Fruit fly (Drosophila melanogaster) whole organism, embryonic: ENCODE measurements around the gene mAChR-B.

Experiments
- Awh ChIP-seq: fragments of 200-800 bp; sonication (Bioruptor generic); IDR thresholded peaks from 2 replicates; pipeline ENCODE4, ENCODE4 v1.3.6; 2022; ENCODE audit warnings: missing biosample characterization, missing genetic modification characterization
- Bteb2 ChIP-seq: fragments of 200-800 bp; sonication (Bioruptor generic); optimal IDR thresholded peaks from 2 replicates; lab custom pipeline; 2016; ENCODE audit warnings: missing biosample characterization, missing genetic modification characterization
- CG10209 ChIP-seq: fragments of 200-800 bp; sonication (Bioruptor generic); optimal IDR thresholded peaks from 3 replicates; lab custom pipeline; 2017; ENCODE audit warnings: missing biosample characterization, mild to moderate bottlenecking, missing genetic modification characterization, missing genetic modification reagents
- CG11695 ChIP-seq: fragments of 200-800 bp; sonication (Bioruptor generic); IDR thresholded peaks from 3 replicates; pipeline ENCODE4 v1.3.6; 2022; ENCODE audit warnings: missing biosample characterization, missing genetic modification characterization
- CG15479 ChIP-seq: fragments of 200-800 bp; sonication (Bioruptor generic); optimal IDR thresholded peaks from 3 replicates; lab custom pipeline; 2019; ENCODE audit warnings: missing biosample characterization, mild to moderate bottlenecking, missing genetic modification characterization, moderate library complexity
- CG15696 ChIP-seq: fragments of 200-800 bp; sonication (Bioruptor generic); optimal IDR thresholded peaks from 2 replicates; lab custom pipeline; 2019; ENCODE audit warnings: missing biosample characterization, mild to moderate bottlenecking, missing genetic modification characterization, moderate library complexity
- CG16813 ChIP-seq: fragments of 200-800 bp; sonication (Bioruptor generic); IDR thresholded peaks from 3 replicates; pipeline ENCODE4 v1.3.6; 2022; ENCODE audit warnings: missing biosample characterization, missing genetic modification characterization; ENCODE audit not compliant: partially characterized antibody
- CG2199 ChIP-seq: fragments of 200-800 bp; sonication (Bioruptor generic); IDR thresholded peaks from 3 replicates; pipeline ENCODE4 v1.3.6; 2022; ENCODE audit warnings: missing biosample characterization, missing genetic modification characterization
- CG3847 ChIP-seq: fragments of 200-800 bp; sonication (Bioruptor generic); IDR thresholded peaks from 2 replicates; pipeline ENCODE4 v1.3.6; 2022; ENCODE audit warnings: missing biosample characterization, missing genetic modification characterization
- CG42726 ChIP-seq: fragments of 200-800 bp; sonication (Bioruptor generic); IDR thresholded peaks from 2 replicates; pipeline ENCODE4 v1.3.6; 2022; ENCODE audit warnings: missing biosample characterization, missing genetic modification characterization; ENCODE audit not compliant: partially characterized antibody
- CG4328 ChIP-seq: fragments of 200-800 bp; sonication (Bioruptor generic); optimal IDR thresholded peaks from 3 replicates; lab custom pipeline; 2017; ENCODE audit warnings: missing biosample characterization, missing genetic modification reagents, missing genetic modification characterization
- CG4404 ChIP-seq: fragments of 200-800 bp; sonication (Bioruptor generic); IDR thresholded peaks from 2 replicates; pipeline ENCODE4 v1.3.6; 2022; ENCODE audit warnings: missing biosample characterization, missing genetic modification characterization
- CG4707 ChIP-seq: fragments of 200-800 bp; sonication (Bioruptor generic); optimal IDR thresholded peaks from 2 replicates; lab custom pipeline; 2018; ENCODE audit warnings: missing biosample characterization, mild to moderate bottlenecking, missing genetic modification characterization, moderate library complexity
- CG6689 ChIP-seq: fragments of 200-800 bp; sonication (Bioruptor generic); IDR thresholded peaks from 2 replicates; pipeline ENCODE4 v1.3.6; 2022; ENCODE audit warnings: missing biosample characterization, missing genetic modification characterization
- CG6791 ChIP-seq: fragments of 200-800 bp; sonication (Bioruptor generic); IDR thresholded peaks from 3 replicates; pipeline ENCODE4 v1.3.6; 2022; ENCODE audit warnings: missing biosample characterization, missing genetic modification characterization; ENCODE audit not compliant: partially characterized antibody
- CG7928 ChIP-seq: fragments of 200-800 bp; sonication (Bioruptor generic); optimal IDR thresholded peaks from 2 replicates; lab custom pipeline; 2017; ENCODE audit warnings: missing biosample characterization, mild to moderate bottlenecking, missing genetic modification characterization
- CG8290 ChIP-seq, 3 experiments: fragments of 200-800 bp; sonication (Bioruptor generic); optimal IDR thresholded peaks; 2 replicates each; lab custom pipeline; 2016 to 2019; ENCODE audit warnings: missing biosample characterization in 3 of 3, missing genetic modification characterization in 3 of 3, mild to moderate bottlenecking in 2 of 3, moderate library complexity in 1 of 3
- CG9727 ChIP-seq: fragments of 200-800 bp; sonication (Bioruptor generic); optimal IDR thresholded peaks from 3 replicates; lab custom pipeline; 2017; ENCODE audit warnings: missing biosample characterization, mild to moderate bottlenecking, missing genetic modification characterization
- CTCF ChIP-seq: fragments of 200-800 bp; sonication (Bioruptor generic); optimal IDR thresholded peaks from 2 replicates; lab custom pipeline; 2017; ENCODE audit warnings: missing biosample characterization, mild to moderate bottlenecking, missing genetic modification characterization, moderate library complexity
- D19B ChIP-seq: fragments of 200-800 bp; sonication (Bioruptor generic); optimal IDR thresholded peaks from 2 replicates; lab custom pipeline; 2017; ENCODE audit warnings: missing biosample characterization, mild to moderate bottlenecking, missing genetic modification characterization
- E2f2 ChIP-seq: fragments of 200-800 bp; sonication (Bioruptor generic); IDR thresholded peaks from 2 replicates; pipeline ENCODE4 v1.3.6; 2022; ENCODE audit warnings: missing biosample characterization, missing genetic modification characterization
- Eip74EF ChIP-seq, 2 experiments: fragments of 200-800 bp in 1 of 2; fragments of >200 bp in 1 of 2; sonication (Bioruptor generic) in 1 of 2; optimal IDR thresholded peaks; 2 replicates each; lab custom pipeline; 2017 to 2019; ENCODE audit warnings: missing biosample characterization in 2 of 2, missing genetic modification characterization in 2 of 2, mild to moderate bottlenecking in 1 of 2, moderate library complexity in 1 of 2
- Fer2 ChIP-seq: fragments of 200-800 bp; sonication (Bioruptor generic); optimal IDR thresholded peaks from 2 replicates; lab custom pipeline; 2018; ENCODE audit warnings: missing biosample characterization, mild to moderate bottlenecking, missing genetic modification characterization, moderate library complexity
- HmgZ ChIP-seq: fragments of 200-800 bp; sonication (Bioruptor generic); optimal IDR thresholded peaks from 2 replicates; lab custom pipeline; 2018; ENCODE audit warnings: missing biosample characterization, mild to moderate bottlenecking, missing genetic modification characterization
- Hr78 ChIP-seq, 2 experiments: fragments of 200-800 bp in 1 of 2; fragments of >200 bp in 1 of 2; sonication (Bioruptor generic) in 1 of 2; optimal IDR thresholded peaks; 2 replicates each; lab custom pipeline; 2017 to 2019; ENCODE audit warnings: missing biosample characterization in 2 of 2, missing genetic modification characterization in 2 of 2, mild to moderate bottlenecking in 1 of 2, moderate library complexity in 1 of 2
- NC2β ChIP-seq: fragments of 200-800 bp; sonication (Bioruptor generic); optimal IDR thresholded peaks from 2 replicates; lab custom pipeline; 2016; ENCODE audit warnings: missing biosample characterization, missing genetic modification characterization
- Pdp1 ChIP-seq, 2 experiments: fragments of 200-800 bp; sonication (Bioruptor generic); optimal IDR thresholded peaks; 3 replicates each; lab custom pipeline; 2016; ENCODE audit warnings: missing biosample characterization in 2 of 2, missing genetic modification characterization in 2 of 2, mild to moderate bottlenecking in 1 of 2, moderate library complexity in 1 of 2
- Poxn ChIP-seq: fragments of 200-800 bp; sonication (Bioruptor generic); IDR thresholded peaks from 2 replicates; pipeline ENCODE4 v1.3.6; 2022; ENCODE audit warnings: missing biosample characterization, missing genetic modification characterization
- Ptx1 ChIP-seq: fragments of 200-800 bp; sonication (Bioruptor generic); IDR thresholded peaks from 2 replicates; pipeline ENCODE4 v1.3.6; 2022; ENCODE audit warnings: missing biosample characterization, missing genetic modification characterization
- Spps ChIP-seq: fragments of 200-800 bp; sonication (Bioruptor generic); optimal IDR thresholded peaks from 2 replicates; lab custom pipeline; 2018; ENCODE audit warnings: missing biosample characterization, mild to moderate bottlenecking, missing genetic modification characterization
- Ssrp ChIP-seq: fragments of 200-800 bp; sonication (Bioruptor generic); optimal IDR thresholded peaks from 2 replicates; lab custom pipeline; 2018; ENCODE audit warnings: missing biosample characterization, mild to moderate bottlenecking, missing genetic modification characterization, moderate library complexity
- TFAM ChIP-seq: fragments of 200-800 bp; sonication (Bioruptor generic); optimal IDR thresholded peaks from 2 replicates; lab custom pipeline; 2017; ENCODE audit warnings: missing biosample characterization, missing genetic modification characterization, inconsistent platforms
- amos ChIP-seq: fragments of 200-800 bp; sonication (Bioruptor generic); IDR thresholded peaks from 2 replicates; pipeline ENCODE4 v1.3.6; 2022; ENCODE audit warnings: missing biosample characterization, missing genetic modification characterization; ENCODE audit not compliant: partially characterized antibody
- ase ChIP-seq: fragments of 200-800 bp; sonication (Bioruptor generic); IDR thresholded peaks from 3 replicates; pipeline ENCODE4 v1.3.6; 2022; ENCODE audit warnings: missing biosample characterization, missing genetic modification characterization
- cg ChIP-seq: fragments of 200-800 bp; sonication (Bioruptor generic); optimal IDR thresholded peaks from 3 replicates; lab custom pipeline; 2019; ENCODE audit warnings: missing biosample characterization, mild to moderate bottlenecking, missing genetic modification characterization, moderate library complexity
- chif ChIP-seq, 2 experiments: fragments of 200-800 bp; sonication (Bioruptor generic); optimal IDR thresholded peaks; 3 replicates each; lab custom pipeline; 2016; ENCODE audit warnings: missing biosample characterization in 2 of 2, missing genetic modification characterization in 2 of 2
- chinmo ChIP-seq: fragments of 200-800 bp; sonication (Bioruptor generic); IDR thresholded peaks from 4 replicates; pipeline ENCODE4 v1.3.6; 2022; ENCODE audit warnings: missing biosample characterization, missing genetic modification characterization; ENCODE audit not compliant: partially characterized antibody
- crc ChIP-seq: fragments of 200-800 bp; sonication (Bioruptor generic); optimal IDR thresholded peaks from 2 replicates; lab custom pipeline; 2016; ENCODE audit warnings: missing biosample characterization, missing genetic modification characterization
- danr ChIP-seq: fragments of 200-800 bp; sonication (Bioruptor generic); IDR thresholded peaks from 2 replicates; pipeline ENCODE4 v1.3.6; 2022; ENCODE audit warnings: missing biosample characterization, missing genetic modification characterization
- exex ChIP-seq: fragments of 200-800 bp; sonication (Bioruptor generic); optimal IDR thresholded peaks from 4 replicates; lab custom pipeline; 2018; ENCODE audit warnings: missing biosample characterization, mild to moderate bottlenecking, missing genetic modification characterization, moderate library complexity
- grn ChIP-seq: fragments of 200-800 bp; sonication (Bioruptor generic); optimal IDR thresholded peaks from 3 replicates; lab custom pipeline; 2017; ENCODE audit warnings: missing biosample characterization, missing genetic modification characterization
- otp ChIP-seq: fragments of 200-800 bp; sonication (Bioruptor generic); IDR thresholded peaks from 3 replicates; pipeline ENCODE4, ENCODE4 v1.3.6; 2022; ENCODE audit warnings: missing biosample characterization, missing genetic modification characterization
- ro ChIP-seq: fragments of 200-800 bp; sonication (Bioruptor generic); IDR thresholded peaks from 2 replicates; pipeline ENCODE4 v1.3.6; 2022; ENCODE audit warnings: missing biosample characterization, missing genetic modification characterization
- so ChIP-seq: fragments of 200-800 bp; sonication (Bioruptor generic); IDR thresholded peaks from 3 replicates; pipeline ENCODE4 v1.3.6; 2022; ENCODE audit warnings: missing biosample characterization, missing genetic modification characterization
- sug ChIP-seq: fragments of 200-800 bp; optimal IDR thresholded peaks from 2 replicates; lab custom pipeline; 2019; ENCODE audit warnings: missing biosample characterization, mild to moderate bottlenecking, missing genetic modification characterization, moderate library complexity
- trh ChIP-seq: fragments of 200-800 bp; sonication (Bioruptor generic); optimal IDR thresholded peaks from 2 replicates; lab custom pipeline; 2016; ENCODE audit warnings: missing biosample characterization, missing genetic modification characterization
- vfl ChIP-seq: fragments of 200-800 bp; sonication (Bioruptor generic); optimal IDR thresholded peaks from 2 replicates; lab custom pipeline; 2016; ENCODE audit warnings: missing biosample characterization, missing genetic modification characterization
- zen ChIP-seq: fragments of 200-800 bp; sonication (Bioruptor generic); optimal IDR thresholded peaks from 3 replicates; lab custom pipeline; 2018; ENCODE audit warnings: missing biosample characterization, mild to moderate bottlenecking, missing genetic modification characterization, moderate library complexity
- zen2 ChIP-seq: fragments of 200-800 bp; sonication (Bioruptor generic); IDR thresholded peaks from 3 replicates; pipeline ENCODE4 v1.3.6; 2022; ENCODE audit warnings: missing biosample characterization, missing genetic modification characterization; ENCODE audit not compliant: partially characterized antibody
- zf30C ChIP-seq: fragments of 200-800 bp; sonication (Bioruptor generic); optimal IDR thresholded peaks from 3 replicates; lab custom pipeline; 2018; ENCODE audit warnings: missing biosample characterization, mild to moderate bottlenecking, missing genetic modification characterization

The mAChR-B gene

DNA sequence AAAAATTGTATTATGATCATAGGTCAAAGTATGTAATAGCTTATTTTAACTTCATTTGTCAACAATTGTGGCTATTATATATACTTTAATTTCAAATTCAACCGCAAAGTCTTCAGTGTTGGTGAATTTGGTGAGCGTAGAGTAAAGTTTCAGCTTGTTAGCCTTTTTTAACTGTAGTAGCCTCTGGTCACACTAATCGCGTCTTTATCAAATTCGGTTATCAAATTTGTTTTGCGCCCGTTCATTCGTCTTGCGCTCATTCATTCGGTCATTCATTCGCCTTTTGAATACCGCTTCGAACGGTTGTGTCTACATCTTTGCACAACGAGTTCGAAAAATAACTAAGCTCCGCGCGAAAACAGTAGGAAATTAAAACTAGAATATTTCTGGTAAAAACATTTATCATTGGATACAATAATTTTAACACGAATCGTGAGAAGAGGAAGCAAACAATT is 46.0 kb downstream of the mAChR-B start, which contains the start of gene puc (continued):
- peak in 1 of 2 experiments; percentile 35 for TF ChIP-seq Eip74EF (GFP tag; optimal IDR thresholded peaks at IDR 0.05; lab: Kevin White, UChicago)
- TF ChIP-seq CG7928 (GFP tag; lab: Kevin White, UChicago) = no peak
- no peak for TF ChIP-seq vfl (GFP tag; lab: Kevin White, UChicago)
- TF ChIP-seq chif (GFP tag; optimal IDR thresholded peaks at IDR 0.05; lab: Kevin White, UChicago) = peak in 1 of 2 experiments; percentile 4
- peak; percentile 74 for TF ChIP-seq CTCF (GFP tag; lab: Kevin White, UChicago)
- TF ChIP-seq crc (GFP tag; lab: Kevin White, UChicago) = no peak
- TF ChIP-seq TFAM (GFP tag; lab: Kevin White, UChicago) = no peak
- TF ChIP-seq CG2199 (GFP tag; lab: Robert Waterston, UW) = no peak
- no peak for TF ChIP-seq CG4328
- TF ChIP-seq CG10209 (GFP tag; lab: Kevin White, UChicago) = no peak
- no peak for TF ChIP-seq E2f2
- TF ChIP-seq CG11695 (GFP tag; lab: Robert Waterston, UW) = no peak
- peak; percentile 12 for TF ChIP-seq CG9727 (GFP tag; lab: Kevin White, UChicago)
- no peak for TF ChIP-seq Fer2 (tag; lab: Kevin White, UChicago)
- peak; percentile 13 to 62 for TF ChIP-seq Pdp1 (GFP tag; optimal IDR thresholded peaks at IDR 0.05; lab: Kevin White, UChicago)
- TF ChIP-seq exex (tag; lab: Kevin White, UChicago) = peak; percentile 44
- TF ChIP-seq chinmo (GFP tag; lab: Robert Waterston, UW) = no peak
- TF ChIP-seq trh (GFP tag; lab: Kevin White, UChicago) = no peak
- TF ChIP-seq CG4404 (GFP tag; lab: Robert Waterston, UW) = no peak
- no peak for TF ChIP-seq zen2
- TF ChIP-seq so (GFP tag; lab: Robert Waterston, UW) = no peak
- TF ChIP-seq CG4707 (GFP tag; lab: Kevin White, UChicago) = peak; percentile 45
- TF ChIP-seq danr = no peak
- TF ChIP-seq CG15479 (GFP tag; lab: Kevin White, UChicago) = peak; percentile 91
- peak; percentile 33 for TF ChIP-seq zf30C (GFP tag; lab: Kevin White, UChicago)
- TF ChIP-seq Awh = no peak
- no peak for TF ChIP-seq amos
- no peak for TF ChIP-seq otp (GFP tag; lab: Robert Waterston, UW)
- TF ChIP-seq CG15696 (tag; lab: Kevin White, UChicago) = no peak
- no peak for TF ChIP-seq CG3847
- TF ChIP-seq Ptx1 (GFP tag; lab: Robert Waterston, UW) = no peak
- TF ChIP-seq Hr78 (GFP tag; optimal IDR thresholded peaks at IDR 0.05; lab: Kevin White, UChicago) = no peak
- TF ChIP-seq CG16813 (GFP tag; lab: Robert Waterston, UW) = no peak
- TF ChIP-seq Ssrp (tag; lab: Kevin White, UChicago) = no peak
- peak; percentile 10 for TF ChIP-seq CG8290 (GFP tag; optimal IDR thresholded peaks at IDR 0.05; lab: Kevin White, UChicago)
- peak in 1 of 2 experiments; percentile 84 for TF ChIP-seq CG8290 (tag; optimal IDR thresholded peaks at IDR 0.05; lab: Kevin White, UChicago)
- TF ChIP-seq Poxn = no peak
- peak; percentile 49 for TF ChIP-seq HmgZ (tag; lab: Kevin White, UChicago)
- TF ChIP-seq CG42726 (GFP tag; lab: Robert Waterston, UW) = no peak
- TF ChIP-seq ase = no peak
- peak; percentile 12 for TF ChIP-seq sug (tag; lab: Kevin White, UChicago)
- peak; percentile 61 for TF ChIP-seq NC2β (GFP tag; lab: Kevin White, UChicago)
- TF ChIP-seq CG6689 (GFP tag; lab: Robert Waterston, UW) = no peak
- TF ChIP-seq cg = no peak
- TF ChIP-seq D19B (GFP tag; lab: Kevin White, UChicago) = no peak
- peak; percentile 15 for TF ChIP-seq Bteb2
- peak; percentile 49 for TF ChIP-seq zen (tag; lab: Kevin White, UChicago)
- TF ChIP-seq Spps = no peak
- TF ChIP-seq CG6791 (GFP tag; lab: Robert Waterston, UW) = no peak
- TF ChIP-seq ro (GFP tag; lab: Robert Waterston, UW) = no peak
- TF ChIP-seq grn (GFP tag; lab: Kevin White, UChicago) = peak; percentile 88
